Worm (Caenorhabditis elegans): ENCODE data around the gene Y62H9A.9.
A peak's percentile ranks its signal among the peaks of the same experiment; 100 is the strongest.

Y62H9A.9 gene

DNA sequence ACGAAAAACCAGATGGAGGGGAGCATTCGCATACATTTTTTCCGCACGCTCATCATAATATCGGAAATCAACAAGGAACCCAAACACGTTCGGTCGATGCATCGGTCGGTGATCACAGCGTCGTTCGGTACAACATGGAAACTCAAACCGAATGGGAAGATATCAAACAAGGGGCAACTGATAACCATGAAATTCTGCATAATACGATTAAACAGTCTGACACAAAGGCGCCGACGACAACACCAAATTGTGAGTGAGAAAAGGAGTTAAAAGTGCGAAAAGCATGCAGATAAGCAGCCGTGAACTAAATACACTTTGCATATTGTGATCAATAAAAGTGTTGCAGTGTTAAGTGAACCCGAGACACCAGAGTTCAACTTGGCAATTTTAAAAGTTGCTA is 27.3 kb upstream of the Y62H9A.9 start:
- no peak for TF ChIP-seq ceh-9 (tag; optimal IDR thresholded peaks at IDR 0.05)
- no peak for TF ChIP-seq unc-55 (GFP tag; optimal IDR thresholded peaks at IDR 0.05)
- TF ChIP-seq pqm-1 (tag; optimal IDR thresholded peaks at IDR 0.05): no peak
- TF ChIP-seq ceh-22 (tag; optimal IDR thresholded peaks at IDR 0.05): no peak
- TF ChIP-seq ama-1 (optimal IDR thresholded peaks at IDR 0.05): no peak
- TF ChIP-seq pag-3 (tag; optimal IDR thresholded peaks at IDR 0.05; ENCODE audit: borderline replicate concordance): no peak
- TF ChIP-seq hlh-6 (tag; optimal IDR thresholded peaks at IDR 0.05): no peak
- no peak for TF ChIP-seq ceh-24 (tag; optimal IDR thresholded peaks at IDR 0.05)
- no peak for TF ChIP-seq ceh-45 (GFP tag; IDR thresholded peaks at IDR 0.05)
- no peak for TF ChIP-seq ets-4 (tag; optimal IDR thresholded peaks at IDR 0.05)
- TF ChIP-seq madf-2 (tag; optimal IDR thresholded peaks at IDR 0.05): no peak
- TF ChIP-seq dve-1 (tag; optimal IDR thresholded peaks at IDR 0.05): no peak

ce11 chrX:11924158-11924557 is 26.2 kb upstream of the Y62H9A.9 start, which contains the start of gene F55G7.1:
Gene F55G7.1 (plus strand): TSS chrX:11924433.
- TF ChIP-seq T23F11.4 (GFP tag; optimal IDR thresholded peaks at IDR 0.05) (no peak), ceh-34 (tag; optimal IDR thresholded peaks at IDR 0.05) (no peak), sdc-2 (tag; optimal IDR thresholded peaks at IDR 0.05) (peak; percentile 97), ref-2 (tag; optimal IDR thresholded peaks at IDR 0.05) (peak; percentile 9)

DNA sequence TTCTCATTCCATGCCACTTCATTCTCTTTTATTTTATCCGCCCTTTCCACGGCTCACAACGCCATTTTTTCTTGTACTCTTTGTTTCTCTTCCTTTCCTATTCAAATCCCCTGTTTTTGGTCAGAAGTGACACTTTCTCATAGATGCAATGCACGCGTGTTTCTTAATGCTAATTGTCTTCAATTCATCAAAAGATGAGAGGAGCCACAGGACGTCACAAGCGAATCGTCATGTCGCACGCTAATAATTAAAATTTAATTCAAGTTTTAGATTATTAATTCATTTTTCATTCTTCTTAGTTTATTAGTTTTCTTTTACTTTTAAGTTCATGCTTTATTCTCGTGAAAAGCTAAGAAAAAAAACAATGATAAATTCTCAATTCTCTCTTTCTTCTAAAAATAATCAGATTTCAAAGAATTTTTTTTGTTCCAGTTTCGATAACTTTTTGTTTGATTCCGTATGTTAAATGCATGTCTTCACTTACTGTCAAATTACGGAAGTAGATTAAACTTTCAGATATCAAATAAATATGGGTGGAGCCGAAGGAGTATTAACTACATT is 22.9 kb upstream of the Y62H9A.9 start, which contains the start of gene Y62H9A.14:
Gene Y62H9A.14 (plus strand): TSS at position 511 of the 561 bp plus-strand sequence.
- TF ChIP-seq unc-86 (tag; optimal IDR thresholded peaks at IDR 0.05): no peak
- TF ChIP-seq sox-4 (tag; optimal IDR thresholded peaks at IDR 0.05): no peak
- no peak for TF ChIP-seq ceh-45 (GFP tag; IDR thresholded peaks at IDR 0.05)
- no peak for TF ChIP-seq ceh-22 (tag; optimal IDR thresholded peaks at IDR 0.05)
- TF ChIP-seq sox-2 (GFP tag; IDR thresholded peaks at IDR 0.05): no peak
- no peak for TF ChIP-seq hlh-8 (tag; optimal IDR thresholded peaks at IDR 0.05)
- no peak for TF ChIP-seq ttx-3 (tag; optimal IDR thresholded peaks at IDR 0.05)
- TF ChIP-seq pat-9 (tag; optimal IDR thresholded peaks at IDR 0.05): no peak
- TF ChIP-seq zip-5 (tag; optimal IDR thresholded peaks at IDR 0.05): no peak
- no peak for TF ChIP-seq tbx-7 (tag; optimal IDR thresholded peaks at IDR 0.05)

DNA sequence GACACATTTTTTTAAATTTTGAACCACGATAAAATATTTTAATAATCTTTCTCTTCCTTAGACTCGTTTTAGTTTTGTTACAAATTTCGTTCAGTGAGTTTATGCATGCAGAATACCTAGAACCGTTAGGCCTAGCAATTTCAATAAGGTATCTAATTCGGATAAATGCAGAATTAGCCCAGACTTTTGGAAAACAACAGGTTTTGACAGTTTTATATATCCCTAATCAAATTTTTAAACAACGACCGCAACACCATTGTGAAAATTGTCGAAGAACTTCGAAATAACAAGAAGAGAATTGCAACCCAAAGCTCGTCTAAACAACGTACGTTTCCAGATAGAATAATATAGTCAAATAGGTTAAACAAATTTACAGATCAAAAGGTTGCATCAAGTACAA is 20.1 kb upstream of the Y62H9A.9 start, which contains the start of gene Y62H9A.16:
Gene Y62H9A.16 (plus strand): TSS at position 301 of the 400 bp plus-strand sequence.
- TF ChIP-seq eyg-1 (tag; optimal IDR thresholded peaks at IDR 0.05): no peak
- TF ChIP-seq sdc-2 (tag; optimal IDR thresholded peaks at IDR 0.05): no peak
- TF ChIP-seq ceh-22 (tag; optimal IDR thresholded peaks at IDR 0.05): no peak
- TF ChIP-seq fkh-6 (tag; optimal IDR thresholded peaks at IDR 0.05): no peak
- no peak for TF ChIP-seq fkh-10 (GFP tag; optimal IDR thresholded peaks at IDR 0.05)
- no peak for TF ChIP-seq nhr-232 (tag; optimal IDR thresholded peaks at IDR 0.05)
- no peak for TF ChIP-seq ceh-6 (GFP tag; optimal IDR thresholded peaks at IDR 0.05)
- no peak for TF ChIP-seq ceh-34 (tag; optimal IDR thresholded peaks at IDR 0.05)
- TF ChIP-seq pha-2 (tag; optimal IDR thresholded peaks at IDR 0.05): no peak
- TF ChIP-seq ceh-19 (GFP tag; optimal IDR thresholded peaks at IDR 0.05): no peak
- TF ChIP-seq ceh-9 (tag; optimal IDR thresholded peaks at IDR 0.05): no peak
- TF ChIP-seq hlh-15 (tag; optimal IDR thresholded peaks at IDR 0.05): no peak
- no peak for TF ChIP-seq ceh-14 (tag; optimal IDR thresholded peaks at IDR 0.05)
- TF ChIP-seq pros-1 (tag; optimal IDR thresholded peaks at IDR 0.05): no peak
- TF ChIP-seq gmeb-2 (tag; optimal IDR thresholded peaks at IDR 0.05): no peak
- no peak for TF ChIP-seq Y22D7AL.16 (tag; optimal IDR thresholded peaks at IDR 0.05)
- no peak for TF ChIP-seq tbx-7 (tag; optimal IDR thresholded peaks at IDR 0.05)

DNA sequence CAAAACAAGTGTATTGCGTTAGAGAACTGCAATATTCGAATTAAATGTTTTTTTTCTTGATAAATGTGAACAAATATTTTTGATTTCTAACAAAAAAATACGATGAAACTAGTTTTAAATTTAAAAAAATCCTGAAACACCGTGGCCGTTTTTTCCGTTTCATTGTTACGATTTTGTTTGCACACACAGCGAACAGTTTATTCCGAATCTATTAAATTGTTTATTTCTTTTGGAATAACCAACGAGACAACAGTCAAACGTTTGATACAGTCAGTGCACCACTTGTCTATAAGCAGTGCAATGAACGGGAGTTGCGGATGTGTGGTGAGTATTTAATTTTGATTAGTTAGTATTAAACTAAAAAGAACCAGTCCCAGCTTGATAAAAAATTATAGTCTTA is 18.8 kb upstream of the Y62H9A.9 start, which contains the start of gene Y62H9A.13:
Gene Y62H9A.13 (plus strand): TSS at position 301 of the 400 bp plus-strand sequence.
- TF ChIP-seq F13H6.1 (tag; optimal IDR thresholded peaks at IDR 0.05) (no peak), gmeb-2 (tag; optimal IDR thresholded peaks at IDR 0.05) (no peak), fkh-10 (GFP tag; optimal IDR thresholded peaks at IDR 0.05) (no peak), ceh-18 (tag; optimal IDR thresholded peaks at IDR 0.05) (no peak), C08G9.2 (tag; optimal IDR thresholded peaks at IDR 0.05) (no peak), sox-4 (tag; optimal IDR thresholded peaks at IDR 0.05) (no peak), ref-2 (tag; optimal IDR thresholded peaks at IDR 0.05) (no peak), ztf-16 (tag; optimal IDR thresholded peaks at IDR 0.05) (no peak), syd-9 (tag; optimal IDR thresholded peaks at IDR 0.05) (no peak), ceh-22 (tag; optimal IDR thresholded peaks at IDR 0.05) (no peak), fkh-6 (tag; optimal IDR thresholded peaks at IDR 0.05) (no peak), zip-5 (tag; optimal IDR thresholded peaks at IDR 0.05) (no peak), eyg-1 (tag; optimal IDR thresholded peaks at IDR 0.05) (no peak), fax-1 (tag; optimal IDR thresholded peaks at IDR 0.05) (no peak), ceh-14 (tag; optimal IDR thresholded peaks at IDR 0.05) (no peak)
